Worm (Caenorhabditis elegans) whole organism, L2 larva: ENCODE measurements around the gene srh-139.

ENCODE experiments used
- F13H6.1 ChIP-seq: sonication (generic microtip); optimal IDR thresholded peaks from 2 replicates; lab custom pipeline; 2016; ENCODE audit warnings: missing genetic modification characterization, missing compliant biosample characterization
- aly-2 ChIP-seq: fragments of 150-350 bp; optimal IDR thresholded peaks from 2 replicates; lab custom pipeline; 2014; ENCODE audit warnings: missing biosample characterization, missing genetic modification characterization
- ama-1 ChIP-seq: fragments of 150-350 bp; optimal IDR thresholded peaks from 2 replicates; lab custom pipeline; 2018; ENCODE audit warnings: inconsistent platforms
- elt-1 ChIP-seq: fragments of 150-350 bp; optimal IDR thresholded peaks from 2 replicates; lab custom pipeline; 2014; ENCODE audit warnings: missing biosample characterization, missing genetic modification characterization
- lsy-2 ChIP-seq, 2 experiments: fragments of 150-350 bp in 1 of 2; sonication (generic microtip) in 1 of 2; optimal IDR thresholded peaks; 2 replicates each; lab custom pipeline; 2014 to 2017; ENCODE audit warnings: missing biosample characterization in 2 of 2, missing genetic modification characterization in 2 of 2
- unc-55 ChIP-seq: fragments of 150-350 bp; sonication (generic microtip); optimal IDR thresholded peaks from 3 replicates; lab custom pipeline; 2014; ENCODE audit warnings: missing biosample characterization, missing genetic modification reagents, missing genetic modification characterization
- unc-62 ChIP-seq: fragments of 150-350 bp; optimal IDR thresholded peaks from 2 replicates; lab custom pipeline; 2014; ENCODE audit warnings: missing biosample characterization, missing genetic modification reagents, missing genetic modification characterization
- ztf-11 ChIP-seq: sonication (generic microtip); optimal IDR thresholded peaks from 2 replicates; lab custom pipeline; 2017; ENCODE audit warnings: missing biosample characterization, missing genetic modification characterization

- TF ChIP-seq ama-1 (no peak), lsy-2 (tag; optimal IDR thresholded peaks at IDR 0.05; lab: Kevin White, UChicago) (no peak), F13H6.1 (tag; lab: Kevin White, UChicago) (no peak), ztf-11 (tag; lab: Kevin White, UChicago) (no peak), unc-62 (GFP tag; lab: Kevin White, UChicago) (no peak), aly-2 (tag; lab: Kevin White, UChicago) (no peak), unc-55 (no peak), elt-1 (tag; lab: Kevin White, UChicago) (no peak)
Observed at ce11 chrV:16508667-16509066, 24.9 kb downstream of the srh-139 start, which contains the start of gene srr-3.
